Fruit fly (Drosophila melanogaster) ovary, adult (tissue): Measurements from ENCODE around the gene Gclm.
A peak's percentile ranks its signal among the peaks of the same experiment; 100 is the strongest.

Source experiments
- CG17801 ChIP-seq: fragments of 200-800 bp; optimal IDR thresholded peaks from 2 replicates; lab custom pipeline; 2019; ENCODE audit warnings: missing biosample characterization, mild to moderate bottlenecking, missing genetic modification characterization, moderate library complexity; ENCODE audit not compliant: partially characterized antibody

The Gclm gene

dm6 chr3R:22649859-22650258 is 36.5 kb downstream of the Gclm start:
- TF ChIP-seq CG17801, result no peak

- TF ChIP-seq CG17801, result no peak
These were observed 47.0 kb downstream of the Gclm start, which contains the start of the genes loco and wake for dm6 chr3R:22639239-22639858. Gene loco, minus strand, starts transcription at chr3R:22639387. Gene wake, plus strand, starts transcription at chr3R:22639808.

dm6 chr3R:22638604-22639238 is 47.6 kb downstream of the Gclm start:
- TF ChIP-seq CG17801, result no peak

- no peak for TF ChIP-seq CG17801
These were observed 49.8 kb downstream of the Gclm start for dm6 chr3R:22636567-22636889.

- TF ChIP-seq CG17801, result peak; percentile 75
These were observed 50.4 kb downstream of the Gclm start for dm6 chr3R:22635684-22636566.
